Worm (Caenorhabditis elegans) whole organism, midembryonic: ENCODE data around the gene Y57G7A.3.

Experiments
- T22C8.4 ChIP-seq: fragments of 200-800 bp; sonication (Bioruptor generic); IDR thresholded peaks from 2 replicates; pipeline ENCODE4 v1.3.6; 2022; ENCODE audit warnings: missing genetic modification characterization, missing compliant biosample characterization
- cog-1 ChIP-seq: sonication (generic microtip); optimal IDR thresholded peaks from 2 replicates; lab custom pipeline; 2016; ENCODE audit warnings: missing genetic modification characterization, missing compliant biosample characterization
- flt-1 ChIP-seq: fragments of 200-800 bp; sonication (Bioruptor generic); IDR thresholded peaks from 2 replicates; pipeline ENCODE4 v1.3.6; 2022; ENCODE audit warnings: missing genetic modification characterization, missing compliant biosample characterization
- klf-2 ChIP-seq: fragments of 200-800 bp; sonication (Bioruptor generic); conservative IDR thresholded peaks from 2 replicates; pipeline ENCODE4 v1.3.6; 2022; ENCODE audit warnings: missing genetic modification reagents, missing genetic modification characterization, missing compliant biosample characterization
- med-1 ChIP-seq: sonication (generic microtip); optimal IDR thresholded peaks from 2 replicates; lab custom pipeline; 2017; ENCODE audit warnings: missing genetic modification characterization, mild to moderate bottlenecking, missing compliant biosample characterization, antibody characterized with exemption, missing genetic modification reagents; ENCODE audit not compliant: insufficient read depth
- tab-1 ChIP-seq: fragments of 200-800 bp; sonication (Bioruptor generic); IDR thresholded peaks from 2 replicates; pipeline ENCODE4 v1.3.6; 2022; ENCODE audit warnings: missing genetic modification characterization, missing compliant biosample characterization
- ztf-23 ChIP-seq: fragments of 200-800 bp; sonication (Bioruptor generic); IDR thresholded peaks from 2 replicates; pipeline ENCODE4 v1.3.6; 2022; ENCODE audit warnings: missing genetic modification reagents, missing genetic modification characterization, missing compliant biosample characterization
- ztf-29 ChIP-seq: fragments of 200-800 bp; sonication (Bioruptor generic); IDR thresholded peaks from 2 replicates; pipeline ENCODE4 v1.3.6; 2022; ENCODE audit warnings: missing genetic modification reagents, missing genetic modification characterization, missing compliant biosample characterization

DNA sequence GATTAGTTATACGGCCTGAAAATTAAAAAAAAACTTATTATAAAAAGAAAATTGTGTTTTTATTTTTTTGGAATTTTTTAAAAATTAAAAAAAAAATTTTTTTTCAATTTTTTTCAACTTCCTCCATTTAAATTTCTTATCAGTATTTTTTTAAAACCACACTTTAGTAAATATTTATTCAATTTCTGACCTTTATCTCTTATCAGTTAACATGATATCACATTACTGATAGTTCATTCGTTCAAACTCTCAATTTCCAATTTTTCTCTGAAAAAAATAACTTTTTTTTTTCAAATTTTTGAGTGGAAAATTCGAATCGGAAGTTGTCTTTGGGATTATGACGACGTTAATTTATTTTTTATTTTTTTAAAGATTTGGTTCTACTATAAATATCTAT lies 12.1 kb downstream of the Y57G7A.3 start:
- no peak for TF ChIP-seq ztf-23 (GFP tag; lab: Robert Waterston, UW)
- TF ChIP-seq med-1 (GFP tag; lab: Kevin White, UChicago) = no peak
- TF ChIP-seq cog-1 (tag; lab: Kevin White, UChicago) = no peak
- TF ChIP-seq ztf-29 = no peak
- no peak for TF ChIP-seq klf-2 (GFP tag; lab: Robert Waterston, UW)
- no peak for TF ChIP-seq T22C8.4 (GFP tag; lab: Robert Waterston, UW)
- no peak for TF ChIP-seq flt-1 (GFP tag; lab: Robert Waterston, UW)
- no peak for TF ChIP-seq tab-1 (GFP tag; lab: Robert Waterston, UW)
